Worm (Caenorhabditis elegans) whole organism, L1 larva: ENCODE measurements around the gene npax-1.

ENCODE experiments used
- dpl-1 ChIP-seq, 3 experiments: fragments of 150-350 bp in 2 of 3; sonication (generic microtip) in 1 of 3; optimal IDR thresholded peaks; 2 replicates each; lab custom pipeline; 2014 to 2017; ENCODE audit warnings: missing biosample characterization in 3 of 3, missing genetic modification characterization in 3 of 3, missing genetic modification reagents in 3 of 3
- lin-15B ChIP-seq: fragments of 150-350 bp; sonication (generic microtip); optimal IDR thresholded peaks from 3 replicates; lab custom pipeline; 2014; ENCODE audit warnings: missing biosample characterization, missing genetic modification characterization
- lsy-2 ChIP-seq, 2 experiments: fragments of 150-350 bp; optimal IDR thresholded peaks; 2 replicates each; lab custom pipeline; 2014; ENCODE audit warnings: missing biosample characterization in 2 of 2, missing genetic modification characterization in 2 of 2
- rnt-1 ChIP-seq: sonication (generic microtip); optimal IDR thresholded peaks from 2 replicates; lab custom pipeline; 2016; ENCODE audit warnings: mild to moderate bottlenecking, missing genetic modification characterization, moderate library complexity, missing compliant biosample characterization
- unc-98 ChIP-seq: fragments of 200-800 bp; sonication (Bioruptor generic); IDR thresholded peaks from 2 replicates; pipeline ENCODE4 v1.3.6; 2022; ENCODE audit warnings: missing genetic modification characterization, missing compliant biosample characterization
- ztf-11 ChIP-seq, 2 experiments: sonication (generic microtip); optimal IDR thresholded peaks; 2 replicates each; lab custom pipeline; 2016 to 2017; ENCODE audit warnings: missing genetic modification characterization in 2 of 2, missing biosample characterization in 1 of 2, missing compliant biosample characterization in 1 of 2

ce11 chrII:7338995-7339394 lies 7.9 kb upstream of the npax-1 start, which contains the start of gene nhr-21:
- TF ChIP-seq ztf-11 (tag; optimal IDR thresholded peaks at IDR 0.05; lab: Kevin White, UChicago) (no peak), lin-15B (no peak), unc-98 (GFP tag; lab: Robert Waterston, UW) (no peak), dpl-1 (GFP tag; optimal IDR thresholded peaks at IDR 0.05; lab: Kevin White, UChicago) (no peak), rnt-1 (tag; lab: Kevin White, UChicago) (peak; percentile 14), lsy-2 (tag; optimal IDR thresholded peaks at IDR 0.05; lab: Kevin White, UChicago) (peak; percentile 28 to 40)
